Worm (Caenorhabditis elegans) whole organism, L4 larva: ENCODE results near the gene F40G9.12.

Experiments
- egl-27 ChIP-seq: sonication (generic microtip); optimal IDR thresholded peaks from 3 replicates; lab custom pipeline; 2017; ENCODE audit warnings: missing biosample characterization, missing genetic modification reagents, missing genetic modification characterization
- fos-1 ChIP-seq: fragments of 150-350 bp; optimal IDR thresholded peaks from 2 replicates; lab custom pipeline; 2014; ENCODE audit warnings: missing biosample characterization, missing genetic modification characterization
- lin-13 ChIP-seq: fragments of 150-350 bp; optimal IDR thresholded peaks from 2 replicates; lab custom pipeline; 2014; ENCODE audit warnings: missing biosample characterization, missing genetic modification reagents, missing genetic modification characterization
- mdl-1 ChIP-seq, 2 experiments: fragments of 150-350 bp in 1 of 2; sonication (generic microtip) in 1 of 2; optimal IDR thresholded peaks; 2 replicates each; lab custom pipeline; 2014 to 2017; ENCODE audit warnings: missing biosample characterization in 2 of 2, missing genetic modification characterization in 2 of 2

- TF ChIP-seq lin-13 (GFP tag; lab: Kevin White, UChicago): no peak
- TF ChIP-seq mdl-1 (tag; optimal IDR thresholded peaks at IDR 0.05; lab: Kevin White, UChicago): no peak
- no peak for TF ChIP-seq egl-27 (tag; lab: Kevin White, UChicago)
- no peak for TF ChIP-seq fos-1
Measured at ce11 chrIII:182080-182479, 10.4 kb downstream of the F40G9.12 start, which contains the start of gene F40G9.15.
